Fruit fly (Drosophila melanogaster) whole organism, larva: ENCODE data around the gene Gs1.
A peak's percentile ranks its signal among the peaks of the same experiment; 100 is the strongest.

Experiments used
- noc ChIP-seq: fragments of 200-800 bp; sonication (Bioruptor generic); optimal IDR thresholded peaks from 3 replicates; lab custom pipeline; 2019; ENCODE audit warnings: missing biosample characterization, mild to moderate bottlenecking, missing genetic modification characterization, moderate library complexity

Gene Gs1

DNA sequence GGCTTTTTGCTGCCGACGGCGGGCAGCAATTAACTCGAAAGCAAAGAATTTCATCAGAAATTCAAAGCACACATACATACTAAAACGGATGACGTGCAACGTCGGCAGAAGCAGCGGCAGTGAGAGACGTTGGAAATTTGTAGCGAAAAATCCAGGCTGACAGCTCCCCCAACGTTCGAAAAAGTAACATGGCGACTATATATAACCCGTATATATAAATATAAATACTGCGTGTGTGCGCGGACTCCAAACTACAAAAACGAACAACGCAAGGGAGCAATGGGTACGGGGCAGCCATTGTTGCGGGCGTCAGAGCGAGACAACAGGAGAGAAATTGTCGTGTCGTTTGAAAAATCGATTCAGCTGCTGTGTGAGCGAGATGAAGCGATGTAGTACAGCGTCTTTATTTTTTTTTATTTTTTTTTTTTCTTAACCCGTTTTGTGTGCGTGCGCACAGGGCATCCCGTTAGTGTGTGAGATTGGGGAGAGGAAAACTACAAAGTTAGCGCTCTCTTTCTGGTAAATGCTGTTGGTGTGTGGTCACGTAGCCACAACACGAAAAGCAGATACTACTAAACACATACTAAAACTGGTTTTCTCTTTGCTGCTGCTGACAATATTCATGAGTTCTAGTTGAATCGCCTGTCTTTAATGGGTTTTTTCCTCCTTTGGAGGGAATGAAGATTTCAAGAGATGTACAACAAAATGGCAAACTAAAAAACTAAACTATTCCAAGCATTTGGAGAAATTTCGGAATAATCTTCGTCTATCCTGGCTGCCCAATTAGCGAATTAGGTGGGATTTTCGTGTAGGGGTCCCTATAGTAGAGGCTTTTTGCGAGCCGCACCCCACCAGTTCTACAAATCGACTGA, 28.9 kb downstream of the Gs1 start:
- peak; percentile 77 for TF ChIP-seq noc

DNA sequence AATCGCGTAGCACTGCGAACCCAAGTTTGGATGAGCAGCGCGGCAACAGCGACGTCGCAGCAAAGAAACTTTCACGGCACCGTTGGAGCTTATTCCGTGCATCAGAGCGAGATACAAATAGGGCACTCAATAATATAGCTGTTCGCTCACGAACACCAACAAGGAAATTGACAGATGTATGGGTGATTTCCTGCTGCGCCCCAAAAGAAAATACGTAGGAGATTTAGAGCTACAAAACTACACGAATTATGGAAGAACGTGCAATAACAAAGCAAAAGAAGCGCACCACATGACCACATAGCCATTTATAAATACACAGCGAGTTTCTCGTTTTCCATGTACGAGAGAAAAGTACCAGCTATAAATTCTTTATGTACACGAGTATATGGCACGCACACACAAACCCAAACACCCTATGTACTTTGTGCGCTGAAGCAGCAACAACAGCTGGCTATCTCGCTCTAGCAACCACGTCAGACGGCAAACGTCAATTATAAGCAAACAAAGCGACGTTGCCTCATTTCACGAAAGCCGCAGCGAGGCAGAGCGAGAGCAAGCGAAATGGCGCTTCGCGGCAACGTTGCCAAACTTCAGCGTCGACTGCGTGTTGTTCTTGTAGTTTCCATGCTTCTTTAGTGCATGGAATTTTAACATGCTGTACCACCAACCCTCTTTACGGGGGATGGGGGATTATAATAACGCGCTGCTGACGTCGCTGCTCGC, 29.7 kb downstream of the Gs1 start:
- peak; percentile 39 for TF ChIP-seq noc

dm6 chr2L:162208-162607, 30.3 kb downstream of the Gs1 start:
- TF ChIP-seq noc, result no peak

DNA sequence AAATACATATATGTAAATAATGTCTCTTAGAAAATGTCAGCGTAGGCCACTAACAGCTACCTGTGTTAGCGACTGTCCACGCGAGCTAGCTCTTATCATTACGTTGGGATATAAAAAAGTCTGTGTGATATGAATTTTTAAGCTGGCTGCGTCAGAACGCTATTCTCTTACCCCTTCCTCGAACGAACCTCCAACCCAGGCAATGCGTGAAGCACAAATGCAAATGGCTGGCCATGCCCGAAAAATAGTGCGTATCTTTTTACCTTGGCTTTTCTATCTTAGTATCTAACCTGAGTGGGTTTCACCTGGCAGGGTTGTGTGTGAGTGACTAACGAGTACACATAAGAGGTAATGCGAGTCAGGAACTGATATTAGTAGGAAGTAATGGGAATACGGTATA, 31.4 kb downstream of the Gs1 start:
- TF ChIP-seq noc, result peak; percentile 12

- no peak for TF ChIP-seq noc
These were observed 33.5 kb downstream of the Gs1 start for dm6 chr2L:165253-165890.

DNA sequence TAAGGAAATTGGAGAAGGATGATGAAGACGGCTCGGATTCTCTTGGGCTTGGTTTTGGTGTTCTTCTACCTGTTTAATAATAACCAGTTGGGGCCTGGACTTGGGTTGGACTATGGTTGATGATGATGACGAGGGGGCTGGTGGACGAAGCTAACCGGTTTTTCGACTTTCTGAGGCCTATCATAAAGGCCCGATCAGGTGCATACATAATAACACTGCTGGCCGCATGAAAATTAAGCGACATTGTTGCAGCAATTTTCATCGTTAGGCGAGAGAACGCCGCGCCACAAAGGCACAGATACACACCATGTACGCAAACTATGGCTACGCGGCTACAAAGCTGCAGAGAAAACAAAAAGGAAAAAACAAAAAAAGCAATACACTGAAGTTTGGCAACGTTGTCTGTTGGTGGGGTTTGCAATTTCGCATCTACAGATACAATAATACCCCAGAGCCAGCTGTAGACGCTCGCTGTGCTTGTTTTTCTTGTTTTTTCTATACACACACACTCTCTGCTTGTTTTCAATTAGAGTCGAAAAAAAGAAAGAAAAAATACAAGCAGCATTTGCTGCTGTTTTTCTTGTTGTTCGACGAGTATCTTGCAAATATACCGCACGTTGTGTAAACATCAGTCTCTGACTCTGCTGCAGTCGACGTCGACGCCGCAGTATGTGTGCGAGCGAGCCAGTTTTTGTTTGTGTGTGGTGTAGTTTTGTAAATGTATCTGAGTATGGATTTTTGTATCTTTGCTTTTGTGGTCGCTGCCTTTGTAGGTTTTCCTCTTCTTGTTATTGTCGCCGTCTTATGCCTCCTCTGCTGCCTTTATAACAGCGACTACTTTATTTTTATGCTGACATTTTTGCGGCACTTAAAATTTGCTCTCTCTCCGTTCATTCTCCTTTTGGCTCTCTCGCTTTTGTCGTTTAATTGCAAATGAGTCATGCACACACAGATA, 34.5 kb downstream of the Gs1 start:
- TF ChIP-seq noc, result peak; percentile 93

DNA sequence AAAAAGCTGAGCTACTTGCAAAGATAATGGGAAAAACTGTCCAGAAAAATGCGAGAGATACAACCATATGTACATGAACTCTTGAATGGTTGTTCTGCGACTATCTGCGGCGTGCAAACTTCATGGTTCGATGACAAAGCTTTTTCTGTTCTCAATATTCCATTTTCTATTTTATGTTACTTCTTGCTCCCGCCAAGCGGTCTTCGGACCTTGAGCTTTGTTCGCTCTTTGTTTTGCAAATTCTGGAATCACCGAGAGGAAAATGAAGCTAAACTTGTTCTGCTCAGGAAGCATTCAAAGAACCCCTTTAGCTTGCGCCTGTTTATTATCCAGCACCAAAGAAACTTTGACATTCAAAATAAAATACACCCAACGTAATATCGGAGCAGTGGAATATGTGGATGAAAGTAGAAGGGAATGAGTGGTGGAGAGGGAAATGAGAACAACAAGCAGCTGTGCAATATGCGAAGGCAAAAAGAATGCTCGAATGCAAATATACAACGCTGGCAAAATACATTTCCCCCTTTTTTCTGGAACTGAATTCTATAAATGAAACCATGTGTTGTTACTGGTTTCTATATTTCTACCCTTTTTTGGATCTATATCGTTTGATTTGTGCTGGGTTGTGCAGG, 36.5 kb downstream of the Gs1 start:
- no peak for TF ChIP-seq noc

DNA sequence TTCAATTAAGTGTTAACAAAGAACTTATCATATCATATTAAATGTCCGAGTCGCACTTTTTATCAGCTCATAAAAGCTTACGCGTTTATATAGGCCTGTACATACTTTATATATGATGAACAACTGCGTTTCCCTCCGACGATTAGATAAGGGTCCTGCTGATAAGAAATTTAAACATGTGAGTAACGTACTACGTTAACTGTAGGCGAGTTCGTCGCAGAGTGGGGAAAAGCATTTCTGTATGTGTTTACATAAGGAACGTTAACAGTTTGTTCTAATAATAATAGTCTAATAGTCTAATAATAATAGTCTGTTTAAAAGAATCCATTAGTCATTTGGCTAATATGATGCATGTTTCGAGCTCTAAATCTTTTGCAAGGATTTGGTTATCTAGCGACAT, 38.5 kb downstream of the Gs1 start:
- peak; percentile 27 for TF ChIP-seq noc

dm6 chr2L:171499-172250, 39.8 kb downstream of the Gs1 start:
- TF ChIP-seq noc, result no peak

DNA sequence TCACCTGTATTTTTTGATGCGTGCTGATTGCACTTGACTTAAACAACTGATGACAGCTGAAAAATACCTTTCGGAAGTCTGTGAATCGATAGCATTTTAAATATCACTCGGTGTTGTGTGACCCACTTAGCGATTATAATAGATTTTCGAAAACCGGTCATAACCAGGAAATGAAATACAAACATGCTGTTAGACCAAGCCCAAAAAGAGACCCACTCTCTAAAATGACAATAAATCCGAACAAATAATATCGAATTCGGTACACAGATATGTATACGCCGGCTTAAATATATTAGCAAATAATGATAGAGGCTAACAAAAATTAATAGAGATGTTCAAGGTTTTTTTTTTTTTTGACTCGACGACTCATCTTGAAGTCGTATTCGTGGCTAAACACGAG, 43.9 kb downstream of the Gs1 start:
- TF ChIP-seq noc, result no peak

dm6 chr2L:179119-179518, 47.2 kb downstream of the Gs1 start:
- TF ChIP-seq noc, result no peak

- no peak for TF ChIP-seq noc
These were observed 49.1 kb downstream of the Gs1 start for dm6 chr2L:181020-181419.

DNA sequence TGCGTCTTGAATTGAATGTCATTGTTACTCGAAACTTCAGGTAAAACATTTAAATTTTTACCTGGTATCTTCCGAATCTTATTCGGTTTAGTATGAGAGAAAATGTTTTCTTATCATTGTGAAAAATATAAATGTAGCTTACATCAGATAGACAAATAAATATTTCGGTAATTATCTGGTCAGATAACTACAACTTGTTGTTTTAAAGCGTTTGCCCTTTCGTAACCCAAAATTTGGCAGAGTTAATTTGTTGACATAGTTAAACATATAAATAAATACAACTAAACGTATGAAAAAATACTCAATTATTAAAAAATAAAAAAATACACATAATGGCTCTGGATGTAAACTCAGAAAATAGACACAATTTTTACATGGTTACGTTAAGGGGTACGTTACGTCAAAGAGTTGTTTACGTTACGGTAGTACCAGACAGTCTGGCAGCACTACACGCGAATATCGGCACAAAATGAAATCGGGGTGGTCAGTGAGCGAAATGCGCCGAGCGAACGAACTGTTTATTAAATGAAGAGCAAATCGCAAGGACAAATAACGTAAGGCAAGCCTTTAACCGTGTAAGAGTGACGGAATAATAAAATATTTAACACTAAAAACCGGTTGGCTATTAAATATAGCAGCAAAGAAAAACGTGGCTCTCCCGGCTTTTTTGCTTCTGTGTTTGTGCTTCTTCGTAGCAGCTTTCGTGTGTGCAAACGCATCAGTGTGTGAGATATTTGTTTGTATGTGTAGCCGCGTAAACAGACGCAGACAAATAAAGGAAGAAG, 50.7 kb downstream of the Gs1 start:
- TF ChIP-seq noc, result no peak
